Fruit fly (Drosophila melanogaster): ENCODE data around the gene mRpL47.
A peak's percentile ranks its signal among the peaks of the same experiment; 100 is the strongest.

mRpL47 gene

DNA sequence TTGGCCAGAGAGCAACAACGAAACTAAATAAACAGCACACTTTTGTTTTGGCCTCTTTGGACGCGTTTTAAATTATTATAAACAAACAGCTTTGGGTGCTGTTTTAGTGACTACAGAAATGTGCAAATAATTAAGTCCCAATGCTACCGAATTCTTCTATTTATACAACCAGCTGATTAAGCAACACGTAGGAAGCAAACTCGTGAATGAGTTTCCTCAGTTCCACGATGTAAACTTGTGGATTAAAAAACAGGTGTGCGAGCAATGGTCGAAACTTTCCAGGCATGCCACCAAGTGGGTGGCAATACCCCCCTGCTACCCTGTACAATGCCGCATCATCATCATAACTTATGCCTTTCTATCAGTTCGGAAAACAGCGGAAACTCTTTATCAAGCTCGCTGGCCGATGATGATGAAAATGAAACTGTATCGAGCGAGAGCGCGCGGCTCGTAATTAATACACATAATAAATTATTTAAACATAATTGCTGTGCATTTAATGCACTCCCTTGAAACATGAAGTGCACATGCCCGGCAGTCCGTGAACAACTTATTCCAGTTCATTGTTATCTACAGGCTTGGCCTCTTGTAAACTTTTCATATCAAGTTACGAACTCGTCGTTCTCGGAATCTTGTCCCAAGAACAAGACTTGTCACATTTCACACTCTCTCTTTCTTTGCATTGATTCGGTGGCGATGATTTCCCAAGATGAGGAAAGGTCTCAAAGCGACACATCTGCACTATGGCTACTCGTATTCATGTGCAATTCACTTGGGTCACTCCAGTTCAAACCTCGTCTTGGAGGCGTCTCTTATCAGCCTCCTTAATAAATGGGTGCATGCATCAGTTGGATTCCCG, 15.3 kb downstream of the mRpL47 start (continued):
- no peak for TF ChIP-seq H2.0 (GFP tag; IDR thresholded peaks at IDR 0.05)
- TF ChIP-seq mam (GFP tag; optimal IDR thresholded peaks at IDR 0.05): peak; percentile 15
- no peak for TF ChIP-seq sisA (GFP tag; IDR thresholded peaks at IDR 0.05)
- peak; percentile 70 for TF ChIP-seq pros (GFP tag; optimal IDR thresholded peaks at IDR 0.05)
- no peak for TF ChIP-seq tin (GFP tag; optimal IDR thresholded peaks at IDR 0.05)
- no peak for TF ChIP-seq Antp (GFP tag; optimal IDR thresholded peaks at IDR 0.05)
- TF ChIP-seq ind (GFP tag; optimal IDR thresholded peaks at IDR 0.05): no peak
- peak; percentile 34 for TF ChIP-seq cwo (GFP tag; optimal IDR thresholded peaks at IDR 0.05)
- no peak for TF ChIP-seq CG11456 (GFP tag; IDR thresholded peaks at IDR 0.05)
- TF ChIP-seq oc (tag; optimal IDR thresholded peaks at IDR 0.05): no peak
- no peak for TF ChIP-seq Lhr (GFP tag; optimal IDR thresholded peaks at IDR 0.05)
- 0 out of 2 replicates have a peak, but pooled peaks have one; percentile 15 for TF ChIP-seq CG14441 (GFP tag; IDR thresholded peaks at IDR 0.05)
- TF ChIP-seq CG9817 (tag; optimal IDR thresholded peaks at IDR 0.05): peak; percentile 11
- no peak for TF ChIP-seq sc (optimal IDR thresholded peaks at IDR 0.05)
- no peak for TF ChIP-seq sc (GFP tag; optimal IDR thresholded peaks at IDR 0.05)
- no peak for TF ChIP-seq Hey (tag; optimal IDR thresholded peaks at IDR 0.05)
- TF ChIP-seq eve (GFP tag; optimal IDR thresholded peaks at IDR 0.05): no peak
- no peak for TF ChIP-seq jumu (GFP tag; optimal IDR thresholded peaks at IDR 0.05)

- TF ChIP-seq zen (tag; optimal IDR thresholded peaks at IDR 0.05): no peak
- TF ChIP-seq Dp (GFP tag; optimal IDR thresholded peaks at IDR 0.05): no peak
- no peak for TF ChIP-seq CG32532 (GFP tag; IDR thresholded peaks at IDR 0.05)
- TF ChIP-seq CG4424 (GFP tag; optimal IDR thresholded peaks at IDR 0.05): no peak
- TF ChIP-seq Adf1 (GFP tag; IDR thresholded peaks at IDR 0.05): no peak
- no peak for TF ChIP-seq CG8281 (tag; optimal IDR thresholded peaks at IDR 0.05)
- no peak for TF ChIP-seq repo (GFP tag; optimal IDR thresholded peaks at IDR 0.05)
- TF ChIP-seq CG17829 (tag; optimal IDR thresholded peaks at IDR 0.05): no peak
- TF ChIP-seq Ptx1 (GFP tag; IDR thresholded peaks at IDR 0.05): no peak
- TF ChIP-seq Rx (GFP tag; IDR thresholded peaks at IDR 0.05): no peak
- no peak for TF ChIP-seq CG2129 (GFP tag; IDR thresholded peaks at IDR 0.05; ENCODE audit: partially characterized antibody)
- no peak for TF ChIP-seq Sox100B (GFP tag; optimal IDR thresholded peaks at IDR 0.05)
- TF ChIP-seq tgo (GFP tag; IDR thresholded peaks at IDR 0.05): no peak
- TF ChIP-seq Dip3 (GFP tag; optimal IDR thresholded peaks at IDR 0.05): no peak
- no peak for TF ChIP-seq Mes4 (GFP tag; optimal IDR thresholded peaks at IDR 0.05)
- TF ChIP-seq usp (GFP tag; optimal IDR thresholded peaks at IDR 0.05): no peak
- no peak for TF ChIP-seq grn (GFP tag; optimal IDR thresholded peaks at IDR 0.05)
- TF ChIP-seq CG4854 (GFP tag; optimal IDR thresholded peaks at IDR 0.05): no peak
These were observed 16.5 kb downstream of the mRpL47 start for dm6 chr3R:9499238-9499637.

- TF ChIP-seq row (GFP tag; IDR thresholded peaks at IDR 0.05) (peak; percentile 9; the same call in 1 of the 3 replicates), MESR4 (GFP tag; optimal IDR thresholded peaks at IDR 0.05) (peak; percentile 23), sug (tag; optimal IDR thresholded peaks at IDR 0.05) (peak; percentile 87), slp2 (GFP tag; optimal IDR thresholded peaks at IDR 0.05) (peak; percentile 4), Bteb2 (GFP tag; optimal IDR thresholded peaks at IDR 0.05) (peak; percentile 81), mam (GFP tag; optimal IDR thresholded peaks at IDR 0.05) (peak; percentile 88), kni (GFP tag; optimal IDR thresholded peaks at IDR 0.05) (no peak), Usf (GFP tag; optimal IDR thresholded peaks at IDR 0.05) (peak; percentile 46), Chrac-16 (GFP tag; optimal IDR thresholded peaks at IDR 0.05) (peak; percentile 54), CG13296 (GFP tag; optimal IDR thresholded peaks at IDR 0.05) (peak; percentile 20), CoRest (tag; optimal IDR thresholded peaks at IDR 0.05) (peak; percentile 79), Antp (GFP tag; optimal IDR thresholded peaks at IDR 0.05) (peak; percentile 83), Lhr (GFP tag; optimal IDR thresholded peaks at IDR 0.05) (peak; percentile 91), Fer2 (tag; optimal IDR thresholded peaks at IDR 0.05) (peak; percentile 75), pan (optimal IDR thresholded peaks at IDR 0.05) (no peak), pan (GFP tag; optimal IDR thresholded peaks at IDR 0.05 in 1 of 2, IDR thresholded peaks at IDR 0.05 in 1 of 2) (peak in 1 of 2 experiments; percentile 42), CG17186 (GFP tag; optimal IDR thresholded peaks at IDR 0.05) (peak; percentile 35)
These were observed 19.0 kb downstream of the mRpL47 start for dm6 chr3R:9496748-9497147.
